2 worm cellular contexts compared by ENCODE assay signal in genomic region chrIV:15961069-15961468, ce11.
A peak's percentile ranks its signal among the peaks of the same experiment; 100 is the strongest.
TF ChIP-seq lines count a peak whose summit lies in the region.

No protein-coding gene starts in this region.

TF ChIP-seq in whole organism, L4 larva, 104 proteins besides CTCF, POLR2A, EP300 and RAD21:
- TF ChIP-seq ceh-62 (tag; optimal IDR thresholded peaks at IDR 0.05; lab: Kevin White, UChicago) (no peak), unc-62 (GFP tag; optimal IDR thresholded peaks at IDR 0.05 in 1 of 2; lab: Kevin White, UChicago) (peak in 1 of 2 experiments; percentile 27), unc-62 (tag; optimal IDR thresholded peaks at IDR 0.05; lab: Kevin White, UChicago) (no peak), egl-43 (GFP tag; IDR thresholded peaks at IDR 0.05; lab: Robert Waterston, UW) (no peak), duxl-1 (tag; optimal IDR thresholded peaks at IDR 0.05; lab: Kevin White, UChicago; ENCODE audit: poor library complexity) (no peak), snpc-1.2 (GFP tag; IDR thresholded peaks at IDR 0.05; lab: Robert Waterston, UW) (peak; percentile 66)

TF ChIP-seq in whole organism, young adult, 124 proteins besides CTCF, POLR2A, EP300 and RAD21:
- TF ChIP-seq madf-3 (GFP tag; IDR thresholded peaks at IDR 0.05; lab: Robert Waterston, UW): no peak
- TF ChIP-seq attf-6 (GFP tag; IDR thresholded peaks at IDR 0.05; lab: Robert Waterston, UW): peak; percentile 61; the same call in 1 of the 2 replicates
- TF ChIP-seq rec-8 (tag; optimal IDR thresholded peaks at IDR 0.05; lab: Kevin White, UChicago): no peak
- no peak for TF ChIP-seq snpc-4 (GFP tag; optimal IDR thresholded peaks at IDR 0.05; lab: Kevin White, UChicago)
- peak in 1 of 4 experiments; percentile 55 for TF ChIP-seq snpc-4 (tag; optimal IDR thresholded peaks at IDR 0.05; lab: Kevin White, UChicago)
TF ChIP-seq in whole organism, young adult: peak in this region for 2.
